Fruit fly (Drosophila melanogaster) whole organism, embryonic: ENCODE data around the gene CG17027.

Source experiments
- Ada2b ChIP-seq: fragments of 200-800 bp; sonication (Bioruptor generic); IDR thresholded peaks from 2 replicates; pipeline ENCODE4 v1.3.6; 2022; ENCODE audit warnings: missing biosample characterization, missing genetic modification characterization
- CG10267 ChIP-seq: fragments of 200-800 bp; sonication (Bioruptor generic); optimal IDR thresholded peaks from 2 replicates; lab custom pipeline; 2018; ENCODE audit warnings: missing biosample characterization, mild to moderate bottlenecking, missing genetic modification characterization, moderate library complexity
- CG10321 ChIP-seq: fragments of 200-800 bp; sonication (Bioruptor generic); IDR thresholded peaks from 2 replicates; pipeline ENCODE4 v1.3.6; 2022; ENCODE audit warnings: missing biosample characterization, missing genetic modification characterization
- CG11085 ChIP-seq: fragments of 200-800 bp; sonication (Bioruptor generic); IDR thresholded peaks from 2 replicates; pipeline ENCODE4 v1.3.6; 2022; ENCODE audit warnings: missing biosample characterization, missing genetic modification characterization
- CG1233 ChIP-seq: fragments of 200-800 bp; sonication (Bioruptor generic); optimal IDR thresholded peaks from 4 replicates; lab custom pipeline; 2018; ENCODE audit warnings: missing biosample characterization, mild to moderate bottlenecking, missing genetic modification characterization
- CG14014 ChIP-seq: fragments of 200-800 bp; sonication (Bioruptor generic); IDR thresholded peaks from 2 replicates; pipeline ENCODE4 v1.3.6; 2022; ENCODE audit warnings: missing biosample characterization, missing genetic modification characterization
- CG15073 ChIP-seq: fragments of 200-800 bp; sonication (Bioruptor generic); optimal IDR thresholded peaks from 2 replicates; lab custom pipeline; 2016; ENCODE audit warnings: missing biosample characterization, missing genetic modification characterization
- CG16815 ChIP-seq: fragments of 200-800 bp; sonication (Bioruptor generic); optimal IDR thresholded peaks from 3 replicates; lab custom pipeline; 2017; ENCODE audit warnings: missing biosample characterization, mild to moderate bottlenecking, missing genetic modification characterization
- CG17612 ChIP-seq: fragments of 200-800 bp; sonication (Bioruptor generic); IDR thresholded peaks from 2 replicates; pipeline ENCODE4 v1.3.6; 2022; ENCODE audit warnings: missing biosample characterization, missing genetic modification characterization
- CG2678 ChIP-seq: fragments of 200-800 bp; sonication (Bioruptor generic); optimal IDR thresholded peaks from 3 replicates; lab custom pipeline; 2019; ENCODE audit warnings: missing biosample characterization, mild to moderate bottlenecking, missing genetic modification characterization, moderate library complexity
- CG30431 ChIP-seq: fragments of 200-800 bp; sonication (Bioruptor generic); optimal IDR thresholded peaks from 2 replicates; lab custom pipeline; 2017; ENCODE audit warnings: missing biosample characterization, missing genetic modification characterization
- CG34224 ChIP-seq: fragments of 200-800 bp; sonication (Bioruptor generic); IDR thresholded peaks from 3 replicates; pipeline ENCODE4 v1.3.6; 2022; ENCODE audit warnings: missing biosample characterization, missing genetic modification characterization; ENCODE audit not compliant: partially characterized antibody
- CG34376 ChIP-seq: fragments of 200-800 bp; sonication (Bioruptor generic); optimal IDR thresholded peaks from 2 replicates; lab custom pipeline; 2018; ENCODE audit warnings: missing biosample characterization, mild to moderate bottlenecking, missing genetic modification characterization
- CG4854 ChIP-seq: fragments of 200-800 bp; sonication (Bioruptor generic); optimal IDR thresholded peaks from 2 replicates; lab custom pipeline; 2016; ENCODE audit warnings: missing biosample characterization, missing genetic modification characterization, inconsistent platforms
- CG5245 ChIP-seq: fragments of 200-800 bp; sonication (Bioruptor generic); optimal IDR thresholded peaks from 3 replicates; lab custom pipeline; 2016; ENCODE audit warnings: missing biosample characterization, missing genetic modification characterization
- CG6765 ChIP-seq: fragments of 200-800 bp; sonication (Bioruptor generic); optimal IDR thresholded peaks from 3 replicates; lab custom pipeline; 2017; ENCODE audit warnings: missing biosample characterization, mild to moderate bottlenecking, missing genetic modification characterization
- CG7271 ChIP-seq: fragments of 200-800 bp; sonication (Bioruptor generic); optimal IDR thresholded peaks from 2 replicates; lab custom pipeline; 2018; ENCODE audit warnings: missing biosample characterization, mild to moderate bottlenecking, missing genetic modification characterization, moderate library complexity
- CG7786 ChIP-seq: fragments of 200-800 bp; sonication (Bioruptor generic); optimal IDR thresholded peaks from 2 replicates; lab custom pipeline; 2016; ENCODE audit warnings: missing biosample characterization, missing genetic modification characterization
- CG7839 ChIP-seq: fragments of 200-800 bp; sonication (Bioruptor generic); optimal IDR thresholded peaks from 3 replicates; lab custom pipeline; 2018; ENCODE audit warnings: missing biosample characterization, mild to moderate bottlenecking, missing genetic modification characterization, moderate library complexity
- CG7987 ChIP-seq: fragments of 200-800 bp; sonication (Bioruptor generic); optimal IDR thresholded peaks from 2 replicates; lab custom pipeline; 2018; ENCODE audit warnings: missing biosample characterization, mild to moderate bottlenecking, missing genetic modification characterization, moderate library complexity
- CG8944 ChIP-seq: fragments of 200-800 bp; sonication (Bioruptor generic); optimal IDR thresholded peaks from 3 replicates; lab custom pipeline; 2016; ENCODE audit warnings: missing biosample characterization, missing genetic modification characterization
- CoRest ChIP-seq: fragments of 200-800 bp; sonication (Bioruptor generic); optimal IDR thresholded peaks from 3 replicates; lab custom pipeline; 2018; ENCODE audit warnings: missing biosample characterization, mild to moderate bottlenecking, missing genetic modification characterization, moderate library complexity
- CrebB ChIP-seq: fragments of 200-800 bp; sonication (Bioruptor generic); optimal IDR thresholded peaks from 3 replicates; lab custom pipeline; 2018; ENCODE audit warnings: missing biosample characterization, mild to moderate bottlenecking, missing genetic modification characterization
- D ChIP-seq, 2 experiments: fragments of 200-800 bp in 1 of 2; fragments of >200 bp in 1 of 2; sonication (Bioruptor generic) in 1 of 2; optimal IDR thresholded peaks; 2 replicates in 1 of 2; 3 replicates in 1 of 2; lab custom pipeline; 2017; ENCODE audit warnings: mild to moderate bottlenecking in 1 of 2, missing biosample characterization in 1 of 2, missing genetic modification characterization in 1 of 2, missing genetic modification reagents in 1 of 2
- Eip74EF ChIP-seq, 2 experiments: fragments of 200-800 bp in 1 of 2; fragments of >200 bp in 1 of 2; sonication (Bioruptor generic) in 1 of 2; optimal IDR thresholded peaks; 2 replicates each; lab custom pipeline; 2017 to 2019; ENCODE audit warnings: missing biosample characterization in 2 of 2, missing genetic modification characterization in 2 of 2, mild to moderate bottlenecking in 1 of 2, moderate library complexity in 1 of 2
- Meics ChIP-seq: fragments of 200-800 bp; sonication (Bioruptor generic); optimal IDR thresholded peaks from 2 replicates; lab custom pipeline; 2017; ENCODE audit warnings: missing biosample characterization, mild to moderate bottlenecking, missing genetic modification characterization
- Myb ChIP-seq: fragments of 200-800 bp; sonication (Bioruptor generic); optimal IDR thresholded peaks from 2 replicates; lab custom pipeline; 2016; ENCODE audit warnings: missing biosample characterization, missing genetic modification characterization
- Nf-YC ChIP-seq: fragments of 200-800 bp; optimal IDR thresholded peaks from 3 replicates; lab custom pipeline; 2019; ENCODE audit warnings: missing biosample characterization, mild to moderate bottlenecking, missing genetic modification characterization, moderate library complexity
- PHDP ChIP-seq: fragments of 200-800 bp; sonication (Bioruptor generic); optimal IDR thresholded peaks from 3 replicates; lab custom pipeline; 2018; ENCODE audit warnings: missing biosample characterization, mild to moderate bottlenecking, missing genetic modification characterization, moderate library complexity
- Xbp1 ChIP-seq: fragments of 200-800 bp; sonication (Bioruptor generic); optimal IDR thresholded peaks from 3 replicates; lab custom pipeline; 2016; ENCODE audit warnings: missing biosample characterization, mild to moderate bottlenecking, missing genetic modification characterization
- bcd ChIP-seq: fragments of 200-800 bp; sonication (Bioruptor generic); optimal IDR thresholded peaks from 2 replicates; lab custom pipeline; 2017; ENCODE audit warnings: missing biosample characterization, mild to moderate bottlenecking, missing genetic modification characterization
- bigmax ChIP-seq: fragments of 200-800 bp; sonication (Bioruptor generic); optimal IDR thresholded peaks from 2 replicates; lab custom pipeline; 2018; ENCODE audit warnings: missing biosample characterization, mild to moderate bottlenecking, missing genetic modification characterization
- cas ChIP-seq: fragments of 200-800 bp; sonication (Bioruptor generic); IDR thresholded peaks from 2 replicates; pipeline ENCODE4 v1.3.6; 2022; ENCODE audit warnings: missing biosample characterization, missing genetic modification characterization
- corto ChIP-seq: fragments of 200-800 bp; sonication (Bioruptor generic); optimal IDR thresholded peaks from 2 replicates; lab custom pipeline; 2016; ENCODE audit warnings: missing biosample characterization, mild to moderate bottlenecking, missing genetic modification characterization, moderate library complexity
- dmrt11E ChIP-seq: fragments of 200-800 bp; sonication (Bioruptor generic); optimal IDR thresholded peaks from 3 replicates; lab custom pipeline; 2018; ENCODE audit warnings: missing biosample characterization, mild to moderate bottlenecking, missing genetic modification characterization, moderate library complexity
- dpn ChIP-seq, 2 experiments: fragments of 200-800 bp; sonication (Bioruptor generic); optimal IDR thresholded peaks; 3 replicates each; lab custom pipeline; 2016; ENCODE audit warnings: missing biosample characterization in 2 of 2, missing genetic modification characterization in 2 of 2
- exex ChIP-seq: fragments of 200-800 bp; sonication (Bioruptor generic); optimal IDR thresholded peaks from 4 replicates; lab custom pipeline; 2018; ENCODE audit warnings: missing biosample characterization, mild to moderate bottlenecking, missing genetic modification characterization, moderate library complexity
- fd64A ChIP-seq: fragments of 200-800 bp; sonication (Bioruptor generic); optimal IDR thresholded peaks from 3 replicates; lab custom pipeline; 2018; ENCODE audit warnings: missing biosample characterization, mild to moderate bottlenecking, missing genetic modification characterization
- gce ChIP-seq: fragments of 200-800 bp; sonication (Bioruptor generic); IDR thresholded peaks from 3 replicates; pipeline ENCODE4 v1.3.6; 2022; ENCODE audit warnings: missing biosample characterization, missing genetic modification characterization
- nmo ChIP-seq: fragments of 200-800 bp; sonication (Bioruptor generic); optimal IDR thresholded peaks from 2 replicates; lab custom pipeline; 2018; ENCODE audit warnings: missing biosample characterization, mild to moderate bottlenecking, missing genetic modification characterization, moderate library complexity
- org-1 ChIP-seq: fragments of 200-800 bp; sonication (Bioruptor generic); optimal IDR thresholded peaks from 2 replicates; lab custom pipeline; 2017; ENCODE audit warnings: missing biosample characterization, missing genetic modification characterization
- pb ChIP-seq: fragments of 200-800 bp; sonication (Bioruptor generic); optimal IDR thresholded peaks from 3 replicates; lab custom pipeline; 2016; ENCODE audit warnings: missing biosample characterization, missing genetic modification characterization
- repo ChIP-seq: fragments of 200-800 bp; sonication (Bioruptor generic); optimal IDR thresholded peaks from 2 replicates; lab custom pipeline; 2016; ENCODE audit warnings: missing biosample characterization, missing genetic modification characterization
- row ChIP-seq: fragments of 200-800 bp; sonication (Bioruptor generic); IDR thresholded peaks from 3 replicates; pipeline ENCODE4 v1.3.6; 2022; ENCODE audit warnings: missing biosample characterization, missing genetic modification characterization
- sc ChIP-seq, 3 experiments: fragments of >200 bp in 2 of 3; fragments of 200-800 bp in 1 of 3; sonication (Bioruptor generic) in 1 of 3; optimal IDR thresholded peaks; 2 replicates in 2 of 3; 3 replicates in 1 of 3; lab custom pipeline; 2017; ENCODE audit warnings: mild to moderate bottlenecking in 1 of 3, missing biosample characterization in 1 of 3, missing genetic modification characterization in 1 of 3, missing genetic modification reagents in 1 of 3
- shn ChIP-seq: fragments of 200-800 bp; sonication (Bioruptor generic); optimal IDR thresholded peaks from 3 replicates; lab custom pipeline; 2016; ENCODE audit warnings: missing biosample characterization, missing genetic modification characterization
- slou ChIP-seq: fragments of 200-800 bp; sonication (Bioruptor generic); optimal IDR thresholded peaks from 3 replicates; lab custom pipeline; 2016; ENCODE audit warnings: missing biosample characterization, missing genetic modification characterization
- stc ChIP-seq: fragments of 200-800 bp; sonication (Bioruptor generic); IDR thresholded peaks from 2 replicates; pipeline ENCODE4 v1.3.6; 2022; ENCODE audit warnings: missing biosample characterization, missing genetic modification characterization
- tio ChIP-seq: fragments of 200-800 bp; sonication (Bioruptor generic); optimal IDR thresholded peaks from 2 replicates; lab custom pipeline; 2017; ENCODE audit warnings: missing biosample characterization, missing genetic modification characterization, inconsistent platforms

Gene CG17027

DNA sequence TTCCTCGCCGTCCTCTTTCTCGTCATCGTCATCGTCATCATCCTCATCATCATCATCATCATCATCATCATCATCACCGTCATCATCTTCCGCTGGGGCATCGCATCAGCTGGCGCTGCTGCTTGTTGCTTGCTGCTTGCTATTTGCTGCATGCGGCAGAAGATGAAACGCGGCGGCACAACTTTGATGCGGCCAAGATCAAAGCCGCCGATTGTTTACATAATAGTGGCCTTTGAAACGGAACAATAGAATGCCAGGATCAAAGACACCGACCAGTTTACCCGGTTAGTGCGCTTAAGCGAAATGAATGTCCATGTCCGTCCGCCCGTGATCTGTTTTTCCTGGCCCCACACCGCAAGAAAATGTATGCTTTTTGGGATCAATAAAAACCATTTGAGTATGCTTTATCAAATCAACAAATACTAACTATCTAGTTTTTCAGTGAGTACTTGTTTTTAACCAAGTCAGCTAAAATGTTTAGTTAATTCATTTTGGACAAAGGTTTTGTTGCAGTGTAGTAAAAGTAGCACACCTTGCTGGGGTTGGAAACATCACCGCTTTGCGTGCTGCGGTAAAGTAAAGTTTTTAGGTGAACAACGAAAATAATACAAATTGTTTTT is 41.3 kb downstream of the CG17027 start (continued):
- TF ChIP-seq CG34376 (no peak), bigmax (GFP tag; lab: Kevin White, UChicago) (no peak), CG30431 (GFP tag; lab: Kevin White, UChicago) (peak; percentile 44), org-1 (GFP tag; lab: Kevin White, UChicago) (peak; percentile 17), CG8944 (peak; percentile 46), stc (GFP tag; lab: Robert Waterston, UW) (no peak), CoRest (tag; lab: Kevin White, UChicago) (peak; percentile 24), Ada2b (GFP tag; lab: Robert Waterston, UW) (peak; percentile 22; the same call in 1 of the 2 replicates), row (GFP tag; lab: Robert Waterston, UW) (peak; percentile 50), CG14014 (GFP tag; lab: Robert Waterston, UW) (no peak), sc (optimal IDR thresholded peaks at IDR 0.05; lab: Kevin White, UChicago) (no peak), sc (GFP tag; optimal IDR thresholded peaks at IDR 0.05; lab: Kevin White, UChicago) (no peak), CG6765 (GFP tag; lab: Kevin White, UChicago) (no peak), CG17612 (GFP tag; lab: Robert Waterston, UW) (no peak), CG1233 (peak; percentile 47), bcd (peak; percentile 23), PHDP (no peak), dmrt11E (peak; percentile 92), tio (GFP tag; lab: Kevin White, UChicago) (peak; percentile 50), CG10267 (peak; percentile 73), cas (no peak), slou (GFP tag; lab: Kevin White, UChicago) (no peak), CG4854 (no peak), CG15073 (GFP tag; lab: Kevin White, UChicago) (peak; percentile 41), CrebB (no peak), Eip74EF (GFP tag; optimal IDR thresholded peaks at IDR 0.05; lab: Kevin White, UChicago) (no peak), fd64A (GFP tag; lab: Kevin White, UChicago) (no peak), CG7987 (GFP tag; lab: Kevin White, UChicago) (no peak), CG16815 (GFP tag; lab: Kevin White, UChicago) (peak; percentile 66), Myb (GFP tag; lab: Kevin White, UChicago) (no peak), dpn (GFP tag; optimal IDR thresholded peaks at IDR 0.05; lab: Kevin White, UChicago) (peak; percentile 26 to 32), exex (tag; lab: Kevin White, UChicago) (no peak), CG7271 (peak; percentile 4), CG34224 (GFP tag; lab: Robert Waterston, UW) (no peak), CG7786 (GFP tag; lab: Kevin White, UChicago) (peak; percentile 33), gce (GFP tag; lab: Robert Waterston, UW) (0 out of 3 replicates have a peak, but pooled peaks have one; percentile 56), D (optimal IDR thresholded peaks at IDR 0.05; lab: Kevin White, UChicago) (peak; percentile 68), D (GFP tag; optimal IDR thresholded peaks at IDR 0.05; lab: Kevin White, UChicago) (peak; percentile 63), CG2678 (tag; lab: Kevin White, UChicago) (peak; percentile 42), CG10321 (GFP tag; lab: Robert Waterston, UW) (no peak), CG5245 (peak; percentile 28), shn (GFP tag; lab: Kevin White, UChicago) (no peak), Meics (GFP tag; lab: Kevin White, UChicago) (no peak), pb (GFP tag; lab: Kevin White, UChicago) (peak; percentile 21), nmo (GFP tag; lab: Kevin White, UChicago) (peak; percentile 67), corto (GFP tag; lab: Kevin White, UChicago) (no peak), repo (no peak), Xbp1 (peak; percentile 47), CG11085 (no peak), Nf-YC (no peak), CG7839 (tag; lab: Kevin White, UChicago) (peak; percentile 57)
